Worm (Caenorhabditis elegans): ENCODE results near the gene C36C9.4.

ce11 chrX:1698476-1698875, 1.7 kb upstream of the C36C9.4 start:
- no peak for TF ChIP-seq ama-1 (optimal IDR thresholded peaks at IDR 0.05)
- no peak for TF ChIP-seq snpc-4 (tag; optimal IDR thresholded peaks at IDR 0.05)
- TF ChIP-seq sox-4 (tag; optimal IDR thresholded peaks at IDR 0.05) = no peak
- no peak for TF ChIP-seq nhr-237 (tag; optimal IDR thresholded peaks at IDR 0.05)
- TF ChIP-seq egl-27 (tag; optimal IDR thresholded peaks at IDR 0.05) = no peak
- TF ChIP-seq pqm-1 (tag; optimal IDR thresholded peaks at IDR 0.05) = no peak
- TF ChIP-seq unc-62 (GFP tag; optimal IDR thresholded peaks at IDR 0.05) = no peak
- no peak for TF ChIP-seq pag-3 (tag; optimal IDR thresholded peaks at IDR 0.05; ENCODE audit: borderline replicate concordance, insufficient read depth)
- no peak for TF ChIP-seq C16A3.4 (tag; optimal IDR thresholded peaks at IDR 0.05)

Measured in whole organism, L1 larva.